Fruit fly (Drosophila melanogaster): ENCODE measurements around the gene CG6793.

DNA sequence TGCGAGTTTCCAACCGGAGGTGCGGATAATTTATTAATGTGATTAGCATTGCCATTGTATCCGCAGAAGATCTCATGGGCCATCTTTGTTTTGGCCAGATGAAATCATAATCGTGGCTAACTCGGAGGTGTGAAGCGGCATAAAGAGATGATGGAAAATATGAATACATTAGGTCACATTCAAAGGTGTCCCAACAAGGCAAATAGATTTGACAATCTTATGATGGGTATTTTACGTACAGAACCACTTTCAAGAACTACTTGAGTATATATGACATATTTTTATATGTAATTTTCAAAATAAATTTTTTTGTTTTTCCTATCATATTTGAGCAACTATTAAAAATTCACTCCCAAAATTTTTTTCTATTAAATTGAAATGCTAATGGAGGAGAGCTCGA lies 46.1 kb downstream of the CG6793 start, which contains the start of gene CG17154:
- TF ChIP-seq Blimp-1 (GFP tag; optimal IDR thresholded peaks at IDR 0.05) = no peak
- TF ChIP-seq CG11398 (GFP tag; optimal IDR thresholded peaks at IDR 0.05) = no peak
- TF ChIP-seq CG6175 (GFP tag; IDR thresholded peaks at IDR 0.05) = no peak
- TF ChIP-seq ind (GFP tag; optimal IDR thresholded peaks at IDR 0.05) = no peak
- TF ChIP-seq CG16779 (GFP tag; IDR thresholded peaks at IDR 0.05) = no peak
- TF ChIP-seq Sox102F (GFP tag; optimal IDR thresholded peaks at IDR 0.05) = no peak
- TF ChIP-seq MBD-R2 (GFP tag; IDR thresholded peaks at IDR 0.05) = no peak
- no peak for TF ChIP-seq CG13424 (tag; optimal IDR thresholded peaks at IDR 0.05)
